Fruit fly (Drosophila melanogaster): ENCODE data around the gene CG4452.

CG4452 gene

dm6 chr3L:9358713-9359040 lies 8.5 kb upstream of the CG4452 start, which contains the start of the genes UGP and Svip:
TSS of gene UGP (minus strand) at chr3L:9358935.
TSS of gene Svip (plus strand) at chr3L:9358999.
- TF ChIP-seq CG8478 (optimal IDR thresholded peaks at IDR 0.05) (no peak), CTCF (optimal IDR thresholded peaks at IDR 0.05) (no peak)

dm6 chr3L:9360217-9360692 lies 6.9 kb upstream of the CG4452 start, which contains the start of gene Pdxk:
TSS of gene Pdxk (plus strand) at chr3L:9360316.
- TF ChIP-seq CG8478 (optimal IDR thresholded peaks at IDR 0.05) (no peak), CTCF (optimal IDR thresholded peaks at IDR 0.05) (no peak)

- TF ChIP-seq CTCF (optimal IDR thresholded peaks at IDR 0.05) (no peak), CG8478 (optimal IDR thresholded peaks at IDR 0.05) (no peak)
Measured at dm6 chr3L:9361894-9362293, 5.3 kb upstream of the CG4452 start, which contains the start of gene CG34456. TSS of gene CG34456 (plus strand) at chr3L:9362108.

dm6 chr3L:9364131-9364530 lies 3.0 kb upstream of the CG4452 start, which contains the start of gene mRRF1:
TSS of gene mRRF1 (plus strand) at chr3L:9364350.
- TF ChIP-seq CTCF (optimal IDR thresholded peaks at IDR 0.05) = no peak

DNA sequence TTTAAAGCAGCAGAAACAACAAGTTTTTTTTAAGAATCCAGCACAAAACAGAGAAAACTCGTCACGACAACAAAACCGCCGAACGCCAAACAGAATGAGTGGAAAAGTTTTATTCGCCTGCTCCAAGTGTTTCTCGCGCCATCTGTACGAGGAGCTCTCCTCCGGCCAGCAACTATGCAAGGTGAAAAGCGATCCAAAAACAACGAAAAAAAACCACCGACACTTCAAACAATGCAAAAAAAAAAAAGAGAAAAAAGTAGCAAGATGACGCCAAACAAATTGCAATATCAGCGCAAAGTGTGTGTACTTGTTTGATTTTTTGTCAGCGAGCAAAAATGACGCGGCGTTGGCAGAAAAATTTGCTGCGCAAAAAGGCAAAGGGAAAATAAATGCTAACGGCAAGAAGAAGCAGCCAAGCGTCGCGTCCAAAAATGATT lies 272 bp downstream of the CG4452 start:
- no peak for TF ChIP-seq CG8478 (optimal IDR thresholded peaks at IDR 0.05)
- TF ChIP-seq CTCF (optimal IDR thresholded peaks at IDR 0.05) = no peak

dm6 chr3L:9368665-9369064 lies 1.5 kb downstream of the CG4452 start:
- TF ChIP-seq CTCF (optimal IDR thresholded peaks at IDR 0.05) = no peak
- no peak for TF ChIP-seq CG8478 (optimal IDR thresholded peaks at IDR 0.05)

DNA sequence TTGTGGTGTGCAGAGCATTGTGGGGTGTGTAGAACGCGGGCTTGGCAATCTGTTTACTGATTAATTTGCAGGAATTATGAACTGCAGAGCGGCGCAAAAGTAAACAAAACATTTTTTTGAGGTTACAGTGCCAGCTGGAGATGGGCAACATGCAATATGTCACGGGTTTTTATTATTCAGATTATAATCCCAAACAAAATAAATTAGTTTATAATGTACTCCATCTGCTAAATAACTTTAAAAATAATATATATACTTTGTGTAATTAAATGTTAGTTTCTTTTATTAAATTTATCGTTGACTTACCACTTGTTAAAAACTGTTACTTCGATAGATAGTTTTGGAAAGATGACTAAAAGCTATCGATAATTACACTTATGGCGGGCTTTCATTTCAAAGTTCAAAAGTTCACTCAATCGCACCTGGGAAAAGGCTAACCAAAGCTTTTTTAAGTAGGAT lies 3.8 kb downstream of the CG4452 start, which contains the start of gene Fdx1:
Gene Fdx1 (minus strand): TSS at position 332 of the 459 bp plus-strand sequence.
- TF ChIP-seq CG8478 (optimal IDR thresholded peaks at IDR 0.05) (no peak), CTCF (optimal IDR thresholded peaks at IDR 0.05) (no peak)

DNA sequence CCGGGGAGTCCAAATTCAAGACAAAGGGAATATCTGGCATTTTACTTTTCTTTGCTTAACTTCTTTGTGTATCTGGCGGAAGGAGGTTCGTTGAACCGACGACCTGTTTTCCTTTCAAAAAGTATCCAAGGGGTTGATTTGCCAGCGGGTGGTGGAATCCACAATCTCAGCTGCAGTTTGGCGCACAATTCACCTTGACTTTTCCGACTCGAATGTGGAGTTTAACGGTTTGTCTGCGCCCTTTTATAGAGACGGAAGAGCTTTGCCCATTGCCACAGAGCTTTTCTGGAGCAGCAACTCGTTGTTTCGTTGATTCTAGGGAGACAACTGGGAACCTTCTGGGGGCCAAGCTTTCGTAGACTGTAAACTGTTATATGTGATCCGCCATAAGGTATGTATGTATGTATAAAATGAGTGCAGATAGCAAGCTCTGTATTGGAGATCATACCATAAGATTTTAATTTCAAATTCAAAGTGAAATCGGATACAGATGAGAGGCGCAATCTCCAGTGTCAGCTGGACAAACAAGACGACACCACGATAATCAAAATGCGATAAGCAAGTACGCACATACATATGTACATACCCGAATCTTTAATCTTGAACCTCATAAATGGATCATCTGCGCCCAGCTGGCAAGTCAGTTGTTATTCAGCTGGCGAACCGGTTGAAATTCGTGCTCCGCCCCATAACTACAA lies 5.2 kb downstream of the CG4452 start, which contains the start of the genes Hsp67Bc, CG4456 and Hsp22:
Gene Hsp67Bc (minus strand): TSS at position 220 of the 698 bp plus-strand sequence.
Gene CG4456 (plus strand): TSS at position 445 of the 698 bp plus-strand sequence.
Gene Hsp22 (plus strand): TSS at position 654 of the 698 bp plus-strand sequence.
- no peak for TF ChIP-seq CG8478 (optimal IDR thresholded peaks at IDR 0.05)
- TF ChIP-seq CTCF (optimal IDR thresholded peaks at IDR 0.05) = no peak

dm6 chr3L:9373374-9374004 lies 6.3 kb downstream of the CG4452 start:
- no peak for TF ChIP-seq CTCF (optimal IDR thresholded peaks at IDR 0.05)

DNA sequence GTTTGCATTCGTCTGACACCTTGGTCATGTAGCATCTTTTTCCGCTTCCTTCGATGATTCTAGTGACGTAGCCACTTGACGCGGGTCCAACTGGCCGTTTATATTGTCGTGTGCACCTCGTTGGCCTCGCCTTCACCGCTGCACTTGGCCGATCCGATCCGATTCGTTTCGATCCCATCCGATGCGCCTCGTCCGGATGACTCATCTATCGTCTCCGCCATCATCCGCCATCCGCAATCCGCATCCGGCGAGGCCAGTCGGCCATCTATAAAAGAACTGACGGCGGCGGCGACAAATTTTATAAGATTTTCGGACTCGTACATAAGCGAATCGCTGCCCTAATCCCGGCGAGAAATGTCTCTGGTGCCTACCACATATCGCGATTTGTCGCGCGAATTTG lies 8.0 kb downstream of the CG4452 start, which contains the start of gene CG4461:
Gene CG4461 (plus strand): TSS at position 301 of the 400 bp plus-strand sequence.
- TF ChIP-seq CTCF (optimal IDR thresholded peaks at IDR 0.05) (no peak), CG8478 (optimal IDR thresholded peaks at IDR 0.05) (no peak)

- TF ChIP-seq CG8478 (optimal IDR thresholded peaks at IDR 0.05) (no peak), CTCF (optimal IDR thresholded peaks at IDR 0.05) (no peak)
Measured at dm6 chr3L:9376573-9376972, 9.4 kb downstream of the CG4452 start.

DNA sequence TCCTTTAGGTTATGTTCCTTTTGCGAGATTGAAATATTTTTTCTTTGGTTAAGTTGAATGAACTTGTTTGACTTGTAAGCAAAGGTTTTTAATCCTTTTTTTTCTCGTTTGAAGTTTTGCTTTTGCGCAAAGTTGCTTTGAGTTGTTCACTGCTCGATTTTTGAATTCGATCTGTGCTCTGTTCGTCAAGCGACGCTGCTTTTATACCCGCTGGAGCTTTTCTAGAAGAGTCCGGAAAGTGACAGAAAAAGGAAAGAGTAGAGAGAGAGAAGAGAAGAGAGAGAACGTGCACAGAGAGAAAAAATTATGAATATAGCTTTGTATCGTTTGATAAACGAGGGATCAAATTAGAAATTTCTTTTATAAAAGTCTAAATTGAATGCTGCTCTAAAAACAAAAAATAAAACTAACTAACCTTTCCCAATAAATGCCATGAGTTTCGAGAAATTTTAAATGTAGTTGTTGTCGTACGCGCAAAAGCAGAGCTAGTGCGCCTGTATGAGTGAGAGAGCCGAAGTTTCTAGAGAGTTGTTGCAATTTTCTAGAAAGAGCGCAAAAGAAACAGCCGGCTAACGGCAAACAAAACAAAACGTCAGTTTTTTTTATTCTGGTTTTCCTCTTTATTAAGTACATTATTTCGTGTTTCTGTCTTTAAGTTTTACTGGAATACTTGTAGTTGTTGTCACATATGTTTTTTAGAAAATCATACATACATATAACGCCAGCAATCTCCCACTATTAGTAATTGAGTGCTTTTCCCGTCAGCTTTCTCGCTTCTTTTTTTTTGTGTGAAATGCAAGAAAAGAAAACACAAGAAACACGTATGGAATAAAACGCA lies 10.2 kb downstream of the CG4452 start, which contains the start of gene Hsp26:
Gene Hsp26 (minus strand): TSS at position 230 of the 838 bp plus-strand sequence.
- TF ChIP-seq CTCF (optimal IDR thresholded peaks at IDR 0.05) (no peak), CG8478 (optimal IDR thresholded peaks at IDR 0.05) (no peak)

- TF ChIP-seq CTCF (optimal IDR thresholded peaks at IDR 0.05) (no peak), CG8478 (optimal IDR thresholded peaks at IDR 0.05) (no peak)
Measured at dm6 chr3L:9379484-9380343, 12.5 kb downstream of the CG4452 start, which contains the start of gene Hsp67Ba. TSS of gene Hsp67Ba (minus strand) at chr3L:9379534.
